Worm (Caenorhabditis elegans): ENCODE data around the gene C44B7.11.

C44B7.11 gene

ce11 chrII:6927034-6927433, 29.7 kb upstream of the C44B7.11 start:
- no peak for TF ChIP-seq hlh-12 (tag; optimal IDR thresholded peaks at IDR 0.05)
- TF ChIP-seq F37B4.10 (GFP tag; IDR thresholded peaks at IDR 0.05): 0 out of 2 replicates have a peak, but pooled peaks have one; percentile 8
- TF ChIP-seq Y56A3A.18 (GFP tag; IDR thresholded peaks at IDR 0.05): no peak
- TF ChIP-seq ama-1 (optimal IDR thresholded peaks at IDR 0.05): no peak
- no peak for TF ChIP-seq ama-1 (GFP tag; optimal IDR thresholded peaks at IDR 0.05)
- TF ChIP-seq pha-4 (tag; optimal IDR thresholded peaks at IDR 0.05): no peak
- peak; percentile 37 for TF ChIP-seq atf-7 (tag; optimal IDR thresholded peaks at IDR 0.05)
- no peak for TF ChIP-seq sea-2 (GFP tag; IDR thresholded peaks at IDR 0.05)
- no peak for TF ChIP-seq nfya-1 (tag; optimal IDR thresholded peaks at IDR 0.05; ENCODE audit: borderline replicate concordance, insufficient read depth)
- no peak for TF ChIP-seq ztf-25 (GFP tag; IDR thresholded peaks at IDR 0.05)
- TF ChIP-seq ceh-91 (GFP tag; IDR thresholded peaks at IDR 0.05): no peak
- no peak for TF ChIP-seq xnd-1 (tag; optimal IDR thresholded peaks at IDR 0.05)
- TF ChIP-seq F57C9.4 (tag; optimal IDR thresholded peaks at IDR 0.05): no peak
- no peak for TF ChIP-seq ccch-3 (GFP tag; optimal IDR thresholded peaks at IDR 0.05)
- no peak for TF ChIP-seq madf-6 (GFP tag; IDR thresholded peaks at IDR 0.05)
- no peak for TF ChIP-seq egl-18 (GFP tag; IDR thresholded peaks at IDR 0.05)
- no peak for TF ChIP-seq madf-3 (GFP tag; IDR thresholded peaks at IDR 0.05)
- TF ChIP-seq B0261.1 (tag; optimal IDR thresholded peaks at IDR 0.05): no peak

- TF ChIP-seq egrh-3 (GFP tag; IDR thresholded peaks at IDR 0.05) (peak; percentile 76), aptf-3 (GFP tag; IDR thresholded peaks at IDR 0.05) (no peak), lin-54 (GFP tag; optimal IDR thresholded peaks at IDR 0.05) (peak; percentile 41), attf-5 (GFP tag; optimal IDR thresholded peaks at IDR 0.05) (peak; percentile 73), nhr-90 (tag; optimal IDR thresholded peaks at IDR 0.05) (peak; percentile 29), egl-44 (GFP tag; IDR thresholded peaks at IDR 0.05) (no peak), pbrm-1 (GFP tag; IDR thresholded peaks at IDR 0.05) (peak; percentile 39; the same call in 1 of the 2 replicates), lin-40 (tag; optimal IDR thresholded peaks at IDR 0.05) (peak; percentile 74), hmg-1.2 (GFP tag; IDR thresholded peaks at IDR 0.05) (peak; percentile 89), ets-4 (GFP tag; optimal IDR thresholded peaks at IDR 0.05) (peak; percentile 39), nhr-80 (tag; optimal IDR thresholded peaks at IDR 0.05) (peak; percentile 95), madf-10 (tag; optimal IDR thresholded peaks at IDR 0.05) (peak; percentile 63), ztf-18 (tag; optimal IDR thresholded peaks at IDR 0.05) (peak; percentile 21), K12H6.12 (tag; optimal IDR thresholded peaks at IDR 0.05) (peak; percentile 66), nhr-120 (GFP tag; IDR thresholded peaks at IDR 0.05) (no peak), dox-1 (GFP tag; IDR thresholded peaks at IDR 0.05) (peak; percentile 68; the same call in 1 of the 2 replicates), ceh-58 (GFP tag; IDR thresholded peaks at IDR 0.05) (no peak), lir-1 (GFP tag; conservative IDR thresholded peaks at IDR 0.05) (0 out of 2 replicates have a peak, but pooled peaks have one; percentile 40), Y67H2A.10 (GFP tag; conservative IDR thresholded peaks at IDR 0.05) (no peak), ceh-79 (tag; optimal IDR thresholded peaks at IDR 0.05) (no peak), dpff-1 (tag; optimal IDR thresholded peaks at IDR 0.05) (no peak), B0019.2 (GFP tag; conservative IDR thresholded peaks at IDR 0.05) (no peak), F22D6.2 (tag; optimal IDR thresholded peaks at IDR 0.05) (no peak), let-607 (tag; optimal IDR thresholded peaks at IDR 0.05) (peak in 1 of 2 experiments; percentile 32), cebp-1 (GFP tag; IDR thresholded peaks at IDR 0.05) (no peak), cebp-1 (tag; optimal IDR thresholded peaks at IDR 0.05) (peak; percentile 76), snpc-4 (GFP tag; optimal IDR thresholded peaks at IDR 0.05) (no peak), snpc-4 (tag; optimal IDR thresholded peaks at IDR 0.05) (peak in 3 of 4 experiments; percentile 11 to 54 (median 23)), snpc-1.3 (tag; optimal IDR thresholded peaks at IDR 0.05; ENCODE audit: insufficient read depth) (no peak), nfyb-1 (GFP tag; IDR thresholded peaks at IDR 0.05) (peak; percentile 46; the same call in 1 of the 2 replicates), atf-7 (tag; optimal IDR thresholded peaks at IDR 0.05) (peak; percentile 47), nhr-27 (tag; optimal IDR thresholded peaks at IDR 0.05) (no peak), efl-1 (GFP tag; optimal IDR thresholded peaks at IDR 0.05) (no peak), pha-4 (tag; optimal IDR thresholded peaks at IDR 0.05) (peak; percentile 21)
These were observed 29.1 kb upstream of the C44B7.11 start for ce11 chrII:6926488-6926887.
